Worm (Caenorhabditis elegans) whole organism, L1 larva: ENCODE data around the gene F01F1.14.
A peak's percentile ranks its signal among the peaks of the same experiment; 100 is the strongest.

ENCODE experiments used
- C16A3.4 ChIP-seq: fragments of 150-350 bp; optimal IDR thresholded peaks from 2 replicates; lab custom pipeline; 2014; ENCODE audit warnings: missing biosample characterization, missing genetic modification characterization
- aha-1 ChIP-seq: fragments of 150-350 bp; optimal IDR thresholded peaks from 2 replicates; lab custom pipeline; 2014; ENCODE audit warnings: missing biosample characterization, missing genetic modification characterization
- blmp-1 ChIP-seq: fragments of 150-350 bp; optimal IDR thresholded peaks from 2 replicates; lab custom pipeline; 2014; ENCODE audit warnings: missing biosample characterization, missing genetic modification characterization
- ceh-8 ChIP-seq: fragments of 200-800 bp; sonication (Bioruptor generic); optimal IDR thresholded peaks from 2 replicates; lab custom pipeline; 2018; ENCODE audit warnings: mild to moderate bottlenecking, missing genetic modification characterization, moderate library complexity, missing compliant biosample characterization
- ceh-82 ChIP-seq, 3 experiments: fragments of 150-350 bp in 1 of 3; sonication (generic microtip) in 2 of 3; optimal IDR thresholded peaks; 2 replicates each; lab custom pipeline; 2014 to 2017; ENCODE audit warnings: missing biosample characterization in 3 of 3, missing genetic modification characterization in 3 of 3
- dpl-1 ChIP-seq, 3 experiments: fragments of 150-350 bp in 2 of 3; sonication (generic microtip) in 1 of 3; optimal IDR thresholded peaks; 2 replicates each; lab custom pipeline; 2014 to 2017; ENCODE audit warnings: missing biosample characterization in 3 of 3, missing genetic modification characterization in 3 of 3, missing genetic modification reagents in 3 of 3
- dsc-1 ChIP-seq: sonication (generic microtip); optimal IDR thresholded peaks from 2 replicates; lab custom pipeline; 2016; ENCODE audit warnings: mild to moderate bottlenecking, missing genetic modification characterization, missing compliant biosample characterization
- efl-1 ChIP-seq, 4 experiments: fragments of 150-350 bp; optimal IDR thresholded peaks in 3 of 4; peaks in 1 of 4; 1 replicate in 1 of 4; 2 replicates in 3 of 4; lab custom pipeline; 2014; ENCODE audit warnings: missing biosample characterization in 2 of 4, missing genetic modification characterization in 2 of 4, missing genetic modification reagents in 2 of 4
- egl-13 ChIP-seq: sonication (generic microtip); optimal IDR thresholded peaks from 2 replicates; lab custom pipeline; 2016; ENCODE audit warnings: missing genotype, missing genetic modification reagents, missing genetic modification characterization, missing compliant biosample characterization
- egl-27 ChIP-seq, 2 experiments: fragments of 150-350 bp in 1 of 2; sonication (generic microtip); optimal IDR thresholded peaks; 3 replicates each; lab custom pipeline; 2017 to 2018; ENCODE audit warnings: missing biosample characterization in 2 of 2, missing genetic modification characterization in 2 of 2, missing genetic modification reagents in 2 of 2
- ets-5 ChIP-seq: fragments of 200-800 bp; sonication (Bioruptor generic); IDR thresholded peaks from 2 replicates; pipeline ENCODE4 v1.3.6; 2022; ENCODE audit warnings: missing genetic modification characterization, missing compliant biosample characterization
- fkh-10 ChIP-seq: sonication (generic microtip); optimal IDR thresholded peaks from 2 replicates; lab custom pipeline; 2017; ENCODE audit warnings: missing biosample characterization, missing genetic modification reagents, missing genetic modification characterization
- fkh-4 ChIP-seq: sonication (generic microtip); optimal IDR thresholded peaks from 2 replicates; lab custom pipeline; 2016; ENCODE audit warnings: missing compliant biosample characterization, missing genetic modification characterization, borderline replicate concordance
- fkh-8 ChIP-seq: sonication (generic microtip); optimal IDR thresholded peaks from 2 replicates; lab custom pipeline; 2016; ENCODE audit warnings: mild to moderate bottlenecking, missing genetic modification characterization, missing compliant biosample characterization
- grh-1 ChIP-seq: fragments of 200-800 bp; sonication (Bioruptor generic); IDR thresholded peaks from 2 replicates; pipeline ENCODE4 v1.3.6; 2022; ENCODE audit warnings: missing genetic modification reagents, missing genetic modification characterization, missing compliant biosample characterization
- hlh-17 ChIP-seq: fragments of 200-800 bp; sonication (Bioruptor generic); optimal IDR thresholded peaks from 2 replicates; lab custom pipeline; 2018; ENCODE audit warnings: missing genetic modification characterization, mild to moderate bottlenecking, missing compliant biosample characterization, moderate library complexity, borderline replicate concordance
- jun-1 ChIP-seq: fragments of 150-350 bp; optimal IDR thresholded peaks from 2 replicates; lab custom pipeline; 2014; ENCODE audit warnings: missing biosample characterization, missing genetic modification reagents, missing genetic modification characterization
- lin-13 ChIP-seq: fragments of 150-350 bp; optimal IDR thresholded peaks from 2 replicates; lab custom pipeline; 2014; ENCODE audit warnings: missing biosample characterization, missing genetic modification reagents, missing genetic modification characterization
- lin-14 ChIP-seq: fragments of 200-800 bp; sonication (Bioruptor generic); optimal IDR thresholded peaks from 2 replicates; lab custom pipeline; 2018; ENCODE audit warnings: mild to moderate bottlenecking, missing genetic modification characterization, moderate library complexity, missing compliant biosample characterization
- lin-15B ChIP-seq: fragments of 150-350 bp; sonication (generic microtip); optimal IDR thresholded peaks from 3 replicates; lab custom pipeline; 2014; ENCODE audit warnings: missing biosample characterization, missing genetic modification characterization
- lin-35 ChIP-seq, 2 experiments: fragments of 150-350 bp; optimal IDR thresholded peaks; 2 replicates each; lab custom pipeline; 2014; ENCODE audit warnings: missing biosample characterization in 2 of 2, missing genetic modification characterization in 2 of 2, missing genetic modification reagents in 2 of 2
- lin-39 ChIP-seq: fragments of 150-350 bp; optimal IDR thresholded peaks from 2 replicates; lab custom pipeline; 2014; ENCODE audit warnings: missing biosample characterization, missing genetic modification reagents, missing genetic modification characterization
- lir-3 ChIP-seq: sonication (generic microtip); optimal IDR thresholded peaks from 2 replicates; lab custom pipeline; 2016; ENCODE audit warnings: mild to moderate bottlenecking, missing genetic modification characterization, moderate library complexity, missing compliant biosample characterization; ENCODE audit not compliant: poor library complexity
- mab-9 ChIP-seq: fragments of 200-800 bp; sonication (Bioruptor generic); IDR thresholded peaks from 2 replicates; pipeline ENCODE4 v1.3.6; 2022; ENCODE audit warnings: missing genetic modification reagents, missing genetic modification characterization, missing compliant biosample characterization
- mep-1 ChIP-seq: fragments of 150-350 bp; optimal IDR thresholded peaks from 2 replicates; lab custom pipeline; 2014; ENCODE audit warnings: missing biosample characterization, missing genetic modification characterization
- nhr-11 ChIP-seq: fragments of 150-350 bp; optimal IDR thresholded peaks from 2 replicates; lab custom pipeline; 2014; ENCODE audit warnings: missing biosample characterization, missing genetic modification characterization
- nhr-12 ChIP-seq: sonication (generic microtip); optimal IDR thresholded peaks from 2 replicates; lab custom pipeline; 2017; ENCODE audit warnings: missing biosample characterization, missing genetic modification characterization
- nhr-19 ChIP-seq: fragments of 200-800 bp; sonication (Bioruptor generic); conservative IDR thresholded peaks from 2 replicates; pipeline ENCODE4 v1.3.6; 2022; ENCODE audit warnings: missing genetic modification characterization, missing compliant biosample characterization
- nhr-237 ChIP-seq: fragments of 150-350 bp; optimal IDR thresholded peaks from 2 replicates; lab custom pipeline; 2014; ENCODE audit warnings: missing biosample characterization, missing genetic modification characterization
- nhr-71 ChIP-seq: sonication (generic microtip); optimal IDR thresholded peaks from 2 replicates; lab custom pipeline; 2016; ENCODE audit warnings: mild to moderate bottlenecking, missing genetic modification characterization, moderate library complexity, missing compliant biosample characterization
- nhr-84 ChIP-seq: sonication (generic microtip); optimal IDR thresholded peaks from 2 replicates; lab custom pipeline; 2017; ENCODE audit warnings: missing biosample characterization, missing genetic modification characterization
- nhr-90 ChIP-seq: sonication (generic microtip); optimal IDR thresholded peaks from 2 replicates; lab custom pipeline; 2016; ENCODE audit warnings: mild to moderate bottlenecking, missing genetic modification characterization, missing compliant biosample characterization; ENCODE audit not compliant: poor library complexity
- pax-3 ChIP-seq: fragments of 200-800 bp; sonication (Bioruptor generic); optimal IDR thresholded peaks from 2 replicates; lab custom pipeline; 2018; ENCODE audit warnings: mild to moderate bottlenecking, missing genetic modification characterization, moderate library complexity, missing compliant biosample characterization
- pqm-1 ChIP-seq: sonication (generic microtip); optimal IDR thresholded peaks from 3 replicates; lab custom pipeline; 2017; ENCODE audit warnings: missing biosample characterization, missing genetic modification characterization
- rnt-1 ChIP-seq: sonication (generic microtip); optimal IDR thresholded peaks from 2 replicates; lab custom pipeline; 2016; ENCODE audit warnings: mild to moderate bottlenecking, missing genetic modification characterization, moderate library complexity, missing compliant biosample characterization
- snpc-4 ChIP-seq: fragments of 150-350 bp; optimal IDR thresholded peaks from 2 replicates; lab custom pipeline; 2014; ENCODE audit warnings: missing biosample characterization, missing genetic modification characterization
- snu-23 ChIP-seq: sonication (generic microtip); optimal IDR thresholded peaks from 2 replicates; lab custom pipeline; 2016; ENCODE audit warnings: missing genetic modification characterization, missing compliant biosample characterization
- sox-4 ChIP-seq: sonication (generic microtip); optimal IDR thresholded peaks from 2 replicates; lab custom pipeline; 2016; ENCODE audit warnings: missing genetic modification characterization, missing compliant biosample characterization
- sup-37 ChIP-seq: fragments of 200-800 bp; sonication (Bioruptor generic); optimal IDR thresholded peaks from 2 replicates; lab custom pipeline; 2018; ENCODE audit warnings: mild to moderate bottlenecking, missing genetic modification characterization, missing compliant biosample characterization
- swsn-7 ChIP-seq: sonication (generic microtip); optimal IDR thresholded peaks from 2 replicates; lab custom pipeline; 2016; ENCODE audit warnings: missing genetic modification characterization, missing compliant biosample characterization
- tbx-2 ChIP-seq: sonication (generic microtip); optimal IDR thresholded peaks from 2 replicates; lab custom pipeline; 2016; ENCODE audit warnings: missing genetic modification characterization, missing compliant biosample characterization
- tlp-1 ChIP-seq: fragments of 150-350 bp; optimal IDR thresholded peaks from 2 replicates; lab custom pipeline; 2014; ENCODE audit warnings: missing biosample characterization, missing genetic modification characterization
- unc-130 ChIP-seq: fragments of 150-350 bp; optimal IDR thresholded peaks from 2 replicates; lab custom pipeline; 2017; ENCODE audit warnings: missing biosample characterization, missing genetic modification characterization, inconsistent platforms
- unc-62 ChIP-seq: fragments of 150-350 bp; optimal IDR thresholded peaks from 2 replicates; lab custom pipeline; 2014; ENCODE audit warnings: missing biosample characterization, missing genetic modification reagents, missing genetic modification characterization
- unc-86 ChIP-seq: sonication (generic microtip); optimal IDR thresholded peaks from 2 replicates; lab custom pipeline; 2016; ENCODE audit warnings: missing genetic modification characterization, missing compliant biosample characterization
- vab-15 ChIP-seq: sonication (generic microtip); optimal IDR thresholded peaks from 2 replicates; lab custom pipeline; 2017; ENCODE audit warnings: missing genotype, mild to moderate bottlenecking, missing genetic modification characterization, missing compliant biosample characterization
- xbp-1 ChIP-seq: sonication (generic microtip); optimal IDR thresholded peaks from 2 replicates; lab custom pipeline; 2016; ENCODE audit warnings: missing genetic modification characterization, missing compliant biosample characterization
- zag-1 ChIP-seq: fragments of 150-350 bp; optimal IDR thresholded peaks from 2 replicates; lab custom pipeline; 2014; ENCODE audit warnings: missing biosample characterization, missing genetic modification characterization
- zip-4 ChIP-seq: fragments of 200-800 bp; sonication (Bioruptor generic); optimal IDR thresholded peaks from 2 replicates; lab custom pipeline; 2018; ENCODE audit warnings: mild to moderate bottlenecking, missing genetic modification characterization, moderate library complexity, missing compliant biosample characterization
- ztf-4 ChIP-seq: fragments of 150-350 bp; optimal IDR thresholded peaks from 2 replicates; lab custom pipeline; 2014; ENCODE audit warnings: missing biosample characterization, missing genetic modification characterization

F01F1.14 gene

DNA sequence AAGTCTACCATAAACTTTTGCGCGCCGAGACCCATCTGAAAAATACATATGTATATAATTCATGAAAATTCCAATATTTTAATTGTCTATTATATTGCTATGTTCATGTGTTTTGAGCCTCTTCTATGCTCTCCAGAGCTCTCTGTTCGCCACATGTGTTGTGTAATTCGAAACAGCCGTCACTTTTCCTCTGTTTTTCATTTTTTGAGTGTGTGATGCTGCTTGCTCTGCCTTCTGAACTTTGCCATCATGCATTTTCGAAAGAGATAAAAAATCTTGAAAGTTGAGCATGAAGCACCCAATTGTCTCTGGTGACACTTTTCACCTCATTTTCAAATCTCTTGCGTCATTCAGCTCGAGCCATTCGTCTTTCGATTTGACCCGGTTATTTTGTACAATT is 10.4 kb downstream of the F01F1.14 start:
- TF ChIP-seq rnt-1 (peak; percentile 42), zag-1 (tag; lab: Kevin White, UChicago) (no peak), unc-86 (no peak), lin-14 (GFP tag; lab: Kevin White, UChicago) (peak; percentile 31), nhr-12 (no peak), snu-23 (GFP tag; lab: Kevin White, UChicago) (no peak), snpc-4 (no peak), fkh-4 (tag; lab: Kevin White, UChicago) (peak; percentile 90), nhr-237 (no peak), hlh-17 (GFP tag; lab: Kevin White, UChicago) (no peak), lir-3 (tag; lab: Kevin White, UChicago) (no peak), jun-1 (tag; lab: Kevin White, UChicago) (no peak), sup-37 (GFP tag; lab: Kevin White, UChicago) (no peak), nhr-71 (tag; lab: Kevin White, UChicago) (peak; percentile 23), nhr-19 (GFP tag; lab: Robert Waterston, UW) (no peak), tlp-1 (no peak), aha-1 (tag; lab: Kevin White, UChicago) (no peak), dsc-1 (tag; lab: Kevin White, UChicago) (peak; percentile 98)

ce11 chrIII:5871760-5872159 is 11.0 kb downstream of the F01F1.14 start, which contains the start of the genes F01F1.11 and F01F1.3:
F01F1.11 (minus strand) TSS chrIII:5871877.
F01F1.3 (plus strand) TSS chrIII:5871938.
- TF ChIP-seq jun-1 (tag; lab: Kevin White, UChicago) (peak; percentile 72), xbp-1 (tag; lab: Kevin White, UChicago) (peak; percentile 89), fkh-10 (GFP tag; lab: Kevin White, UChicago) (no peak), pqm-1 (tag; lab: Kevin White, UChicago) (no peak), egl-13 (tag; lab: Kevin White, UChicago) (peak; percentile 90), grh-1 (peak; percentile 62), lin-15B (tag; lab: Kevin White, UChicago) (peak; percentile 19), blmp-1 (tag; lab: Kevin White, UChicago) (peak; percentile 81), zip-4 (peak; percentile 51), pax-3 (tag; lab: Kevin White, UChicago) (peak; percentile 88), nhr-11 (peak; percentile 43), mep-1 (tag; lab: Kevin White, UChicago) (peak; percentile 78), zag-1 (tag; lab: Kevin White, UChicago) (no peak), ets-5 (GFP tag; lab: Robert Waterston, UW) (no peak), nhr-84 (tag; lab: Kevin White, UChicago) (no peak), lin-13 (GFP tag; lab: Kevin White, UChicago) (peak; percentile 83), unc-62 (no peak), lin-35 (GFP tag; optimal IDR thresholded peaks at IDR 0.05; lab: Kevin White, UChicago) (peak; percentile 97 to 98), lir-3 (tag; lab: Kevin White, UChicago) (peak; percentile 96), fkh-8 (peak; percentile 83), lin-39 (tag; lab: Kevin White, UChicago) (peak; percentile 31), ceh-82 (tag; optimal IDR thresholded peaks at IDR 0.05; lab: Kevin White, UChicago) (peak; percentile 69 to 82 (median 79)), snpc-4 (peak; percentile 2), egl-27 (tag; optimal IDR thresholded peaks at IDR 0.05; lab: Kevin White, UChicago) (no peak), sox-4 (peak; percentile 92), unc-130 (tag; lab: Kevin White, UChicago) (peak; percentile 74), C16A3.4 (tag; lab: Kevin White, UChicago) (peak; percentile 81), swsn-7 (peak; percentile 89), mab-9 (GFP tag; lab: Robert Waterston, UW) (peak; percentile 64), tbx-2 (tag; lab: Kevin White, UChicago) (peak; percentile 91), fkh-4 (tag; lab: Kevin White, UChicago) (peak; percentile 81), unc-86 (peak; percentile 79), ztf-4 (no peak), ceh-8 (GFP tag; lab: Kevin White, UChicago) (peak; percentile 84), nhr-90 (peak; percentile 92), dpl-1 (GFP tag; optimal IDR thresholded peaks at IDR 0.05; lab: Kevin White, UChicago) (peak; percentile 95 to 97 (median 96)), vab-15 (tag; lab: Kevin White, UChicago) (no peak), efl-1 (optimal IDR thresholded peaks at IDR 0.05; lab: Kevin White, UChicago) (peak; percentile 97 to 98), efl-1 (GFP tag; optimal IDR thresholded peaks at IDR 0.05 in 1 of 2; lab: Kevin White, UChicago) (peak; percentile 96 to 100), nhr-12 (no peak)
